Fruit fly (Drosophila melanogaster) S2 (cell line): ENCODE results near the gene CG14151.

Experiments used
- CG8478 ChIP-seq: fragments of >200 bp; optimal IDR thresholded peaks from 2 replicates; lab custom pipeline; 2018
- CTCF ChIP-seq, 2 experiments: fragments of >200 bp; optimal IDR thresholded peaks; 2 replicates each; lab custom pipeline; 2018

DNA sequence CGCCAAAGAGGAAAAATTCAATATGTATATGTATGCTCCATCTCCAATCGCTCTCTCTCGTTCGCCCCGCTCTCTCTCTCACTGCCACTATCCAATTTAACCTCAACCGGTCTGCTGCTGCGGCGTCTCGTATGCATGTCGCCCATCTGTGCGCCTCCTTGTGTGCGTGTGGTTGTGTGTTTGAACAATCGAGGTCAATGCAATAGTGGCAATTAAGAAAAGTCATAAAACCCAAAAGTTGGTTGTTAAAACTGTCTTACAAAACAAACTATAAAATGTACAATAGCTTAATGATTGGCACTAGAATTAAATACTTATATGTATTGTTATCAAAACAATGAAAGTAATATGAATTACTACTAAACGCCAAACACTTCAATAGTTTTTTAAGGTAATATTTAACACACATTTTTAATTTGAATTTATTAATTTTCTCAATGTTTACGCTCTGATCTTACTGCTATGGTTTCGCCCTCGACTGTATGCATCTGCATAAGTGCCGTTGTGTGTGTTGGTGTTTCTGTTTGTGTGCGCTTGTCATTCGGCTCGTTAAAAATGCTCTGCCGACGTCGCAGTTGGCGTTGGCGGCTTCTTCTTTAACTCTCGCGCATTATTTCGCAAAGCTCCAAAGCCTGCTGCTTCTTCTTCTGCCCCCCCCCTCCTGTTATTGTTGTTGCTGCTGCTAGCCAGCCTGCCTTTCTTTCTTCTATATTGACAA, 37.3 kb upstream of the CG14151 start:
- TF ChIP-seq CG8478 (lab: Kevin White, UChicago), result no peak
- no peak for TF ChIP-seq CTCF (optimal IDR thresholded peaks at IDR 0.05; lab: Kevin White, UChicago)
